Fruit fly (Drosophila melanogaster) whole organism, pupa: ENCODE data around the gene Dlip1.

ENCODE experiments used
- CG17806 ChIP-seq: fragments of 200-800 bp; sonication (Bioruptor generic); optimal IDR thresholded peaks from 2 replicates; lab custom pipeline; 2018; ENCODE audit warnings: missing biosample characterization, mild to moderate bottlenecking, missing genetic modification characterization, moderate library complexity
- D1 ChIP-seq: fragments of 200-800 bp; sonication (Bioruptor generic); optimal IDR thresholded peaks from 2 replicates; lab custom pipeline; 2018; ENCODE audit warnings: missing biosample characterization, mild to moderate bottlenecking, missing genetic modification characterization, moderate library complexity
- EcR ChIP-seq: fragments of 200-800 bp; sonication (Bioruptor generic); optimal IDR thresholded peaks from 3 replicates; lab custom pipeline; 2019; ENCODE audit warnings: missing biosample characterization, missing genetic modification characterization, mild to moderate bottlenecking, moderate library complexity, missing genetic modification reagents
- Pif1A ChIP-seq: fragments of 200-800 bp; sonication (Bioruptor generic); optimal IDR thresholded peaks from 3 replicates; lab custom pipeline; 2016; ENCODE audit warnings: missing biosample characterization, missing genetic modification characterization
- Pif1B ChIP-seq: fragments of 200-800 bp; sonication (Bioruptor generic); optimal IDR thresholded peaks from 3 replicates; lab custom pipeline; 2016; ENCODE audit warnings: missing biosample characterization, missing genetic modification characterization

dm6 chrX:9139138-9139537, 19.3 kb upstream of the Dlip1 start:
- TF ChIP-seq CG17806 (tag; lab: Kevin White, UChicago) (peak; percentile 16), EcR (GFP tag; lab: Kevin White, UChicago) (no peak), Pif1B (GFP tag; lab: Kevin White, UChicago) (no peak), Pif1A (no peak), D1 (tag; lab: Kevin White, UChicago) (no peak)
